Fruit fly (Drosophila melanogaster): ENCODE results near the gene Actn3.

Gene Actn3

DNA sequence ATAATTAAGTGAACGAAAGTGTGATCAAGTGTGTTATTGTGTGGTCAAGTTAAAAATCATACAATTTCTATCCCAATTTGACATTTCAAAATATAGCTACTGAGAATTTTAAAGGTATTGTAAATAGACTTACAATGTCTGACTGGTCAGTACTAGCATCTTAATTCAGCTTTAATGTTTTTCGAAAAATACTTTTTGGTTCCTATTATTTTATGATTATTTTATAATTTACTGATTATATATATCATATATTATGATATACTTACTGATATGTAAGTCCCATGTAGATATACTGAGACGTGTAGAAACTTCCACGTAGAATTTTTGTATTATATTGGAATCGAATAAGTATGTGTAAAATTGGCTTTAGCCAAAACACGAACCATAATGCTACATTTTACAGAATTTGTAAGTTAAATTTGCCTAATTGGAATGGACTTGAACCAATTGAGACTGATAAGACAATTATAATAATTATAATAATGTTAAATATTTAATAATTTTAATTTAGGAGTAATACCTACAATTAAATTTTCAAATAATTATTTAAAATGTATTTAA is at the start of gene Actn3:
TSS of gene Actn3 (minus strand) at position 51 of the 561 bp plus-strand sequence.
- no peak for TF ChIP-seq Eip93F (GFP tag; optimal IDR thresholded peaks at IDR 0.05)
- TF ChIP-seq net (GFP tag; optimal IDR thresholded peaks at IDR 0.05): no peak
- TF ChIP-seq Ets96B (tag; optimal IDR thresholded peaks at IDR 0.05): no peak

DNA sequence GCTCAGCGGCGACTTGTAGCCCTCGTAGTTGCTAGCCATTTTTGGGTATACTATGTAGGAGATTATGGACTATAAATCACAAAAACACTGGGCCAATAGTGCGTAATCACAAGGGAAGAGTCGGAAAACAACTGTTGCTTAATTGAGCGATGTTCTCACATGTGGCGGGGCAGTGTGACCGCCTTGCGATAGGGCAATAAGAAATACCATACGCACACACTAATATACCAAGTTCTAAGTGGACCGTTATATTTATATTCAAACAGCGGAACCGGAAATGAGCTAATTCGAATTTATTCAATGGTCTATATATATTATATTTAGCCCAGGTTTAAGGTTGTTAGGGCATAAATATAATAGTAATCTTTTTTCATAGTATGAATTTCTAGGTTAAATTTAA is 43.4 kb upstream of the Actn3 start, which contains the start of gene Adsl:
TSS of gene Adsl (minus strand) at position 165 of the 400 bp plus-strand sequence.
- TF ChIP-seq Eip78C (GFP tag): peak; percentile 90
- TF ChIP-seq CG31627 (GFP tag; optimal IDR thresholded peaks at IDR 0.05): peak; percentile 18
- no peak for TF ChIP-seq CG4318 (GFP tag; optimal IDR thresholded peaks at IDR 0.05)
- TF ChIP-seq Ets96B (tag; optimal IDR thresholded peaks at IDR 0.05): no peak
- TF ChIP-seq eg (GFP tag; IDR thresholded peaks at IDR 0.05): peak; percentile 31; the same call in 1 of the 3 replicates
- TF ChIP-seq CG1621 (tag; optimal IDR thresholded peaks at IDR 0.05): peak; percentile 56
- no peak for TF ChIP-seq Lpt (GFP tag; optimal IDR thresholded peaks at IDR 0.05)
- TF ChIP-seq CG6276 (GFP tag; optimal IDR thresholded peaks at IDR 0.05): no peak
- peak; percentile 56 for TF ChIP-seq CG6808 (GFP tag; optimal IDR thresholded peaks at IDR 0.05)
- peak; percentile 45; the same call in 1 of the 3 replicates for TF ChIP-seq CG6163 (GFP tag; IDR thresholded peaks at IDR 0.05)
- peak; percentile 44 for TF ChIP-seq fd85E (GFP tag; optimal IDR thresholded peaks at IDR 0.05)
- TF ChIP-seq Hr4 (GFP tag; optimal IDR thresholded peaks at IDR 0.05): no peak
- peak; percentile 67 for TF ChIP-seq Met (GFP tag; optimal IDR thresholded peaks at IDR 0.05)
- peak; percentile 16 for TF ChIP-seq cyc (GFP tag; optimal IDR thresholded peaks at IDR 0.05)
- TF ChIP-seq CG10631 (GFP tag; optimal IDR thresholded peaks at IDR 0.05): no peak
- TF ChIP-seq OdsH (GFP tag; optimal IDR thresholded peaks at IDR 0.05): peak; percentile 24
- peak; percentile 30 for TF ChIP-seq CG10669 (GFP tag; optimal IDR thresholded peaks at IDR 0.05)
- TF ChIP-seq Smox (GFP tag; optimal IDR thresholded peaks at IDR 0.05): no peak
- TF ChIP-seq Sox102F (GFP tag; optimal IDR thresholded peaks at IDR 0.05): peak; percentile 54
- no peak for TF ChIP-seq ss (GFP tag; optimal IDR thresholded peaks at IDR 0.05)
- peak; percentile 60 for TF ChIP-seq Eip75B (GFP tag; optimal IDR thresholded peaks at IDR 0.05)
- TF ChIP-seq dac (GFP tag; optimal IDR thresholded peaks at IDR 0.05): no peak
- peak; percentile 62 for TF ChIP-seq CG34406 (GFP tag; optimal IDR thresholded peaks at IDR 0.05)
- peak; percentile 60 for TF ChIP-seq topi (GFP tag; optimal IDR thresholded peaks at IDR 0.05)
- TF ChIP-seq lz (GFP tag; optimal IDR thresholded peaks at IDR 0.05): peak; percentile 60
- TF ChIP-seq CG32006 (GFP tag; optimal IDR thresholded peaks at IDR 0.05): no peak
- TF ChIP-seq Ets21C (GFP tag; optimal IDR thresholded peaks at IDR 0.05): no peak
- no peak for TF ChIP-seq Sox15 (GFP tag; optimal IDR thresholded peaks at IDR 0.05)
- TF ChIP-seq Hr39 (GFP tag; optimal IDR thresholded peaks at IDR 0.05): no peak
- TF ChIP-seq CG9139 (GFP tag; optimal IDR thresholded peaks at IDR 0.05): peak; percentile 34
- TF ChIP-seq svp (GFP tag): peak; percentile 73
- no peak for TF ChIP-seq vri (GFP tag; optimal IDR thresholded peaks at IDR 0.05)
- peak; percentile 27 for TF ChIP-seq Blimp-1 (GFP tag; optimal IDR thresholded peaks at IDR 0.05)
- peak; percentile 46 for TF ChIP-seq pdm3 (GFP tag; optimal IDR thresholded peaks at IDR 0.05)
- TF ChIP-seq salr (GFP tag; optimal IDR thresholded peaks at IDR 0.05): peak in 1 of 2 experiments; percentile 36
- TF ChIP-seq CG11902 (GFP tag; optimal IDR thresholded peaks at IDR 0.05): no peak
- no peak for TF ChIP-seq fkh (GFP tag; optimal IDR thresholded peaks at IDR 0.05)
- TF ChIP-seq Sox14 (GFP tag; optimal IDR thresholded peaks at IDR 0.05): peak; percentile 18
- TF ChIP-seq CG8319 (GFP tag; optimal IDR thresholded peaks at IDR 0.05): peak; percentile 28
- no peak for TF ChIP-seq achi (GFP tag; optimal IDR thresholded peaks at IDR 0.05)
- TF ChIP-seq CG6854 (GFP tag; optimal IDR thresholded peaks at IDR 0.05): no peak
- peak; percentile 43 for TF ChIP-seq dsx (GFP tag; optimal IDR thresholded peaks at IDR 0.05; ENCODE audit: poor library complexity, severe bottlenecking)
- no peak for TF ChIP-seq CG15336 (GFP tag; IDR thresholded peaks at IDR 0.05)
- peak; percentile 36 for TF ChIP-seq CG8632 (GFP tag; optimal IDR thresholded peaks at IDR 0.05)
- no peak for TF ChIP-seq CG8119 (GFP tag; IDR thresholded peaks at IDR 0.05)
- no peak for TF ChIP-seq CG3032 (tag; optimal IDR thresholded peaks at IDR 0.05)
- peak; percentile 49 for TF ChIP-seq acj6 (GFP tag; optimal IDR thresholded peaks at IDR 0.05)
- TF ChIP-seq CG6792 (GFP tag; optimal IDR thresholded peaks at IDR 0.05): peak; percentile 38
